Worm (Caenorhabditis elegans): ENCODE data around the gene kcnl-1.

kcnl-1 gene

DNA sequence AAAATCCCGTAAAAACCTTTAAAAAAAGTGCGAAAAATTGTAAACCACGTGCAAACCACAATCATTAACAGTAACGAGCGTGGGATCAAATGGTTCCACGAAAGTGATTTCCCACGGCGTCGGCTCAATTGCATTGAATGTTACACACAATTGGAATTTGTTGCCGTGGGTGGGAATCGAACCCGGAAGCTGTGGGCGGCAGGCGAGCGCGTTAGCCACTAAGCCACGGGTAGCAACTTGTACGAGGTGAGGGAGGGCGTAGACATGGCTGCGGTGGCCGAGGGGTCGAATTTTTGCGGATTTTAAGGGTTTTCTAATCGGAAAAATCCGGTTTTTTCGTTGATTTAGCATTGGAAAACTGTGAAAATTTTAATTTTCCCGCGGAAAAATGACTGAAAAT, 77.8 kb downstream of the kcnl-1 start (continued):
- TF ChIP-seq rpc-1 (optimal IDR thresholded peaks at IDR 0.05) = peak; percentile 90
- peak; percentile 86 for TF ChIP-seq rpc-1 (tag; optimal IDR thresholded peaks at IDR 0.05)
- no peak; the same call in 1 of the 2 replicates for TF ChIP-seq B0019.2 (GFP tag; conservative IDR thresholded peaks at IDR 0.05)
- TF ChIP-seq Y53G8AR.9 (GFP tag; conservative IDR thresholded peaks at IDR 0.05) = peak; percentile 94
- peak; percentile 89 for TF ChIP-seq hmg-20 (GFP tag; IDR thresholded peaks at IDR 0.05)
- TF ChIP-seq C06A6.2 (GFP tag; conservative IDR thresholded peaks at IDR 0.05) = peak; percentile 73
- TF ChIP-seq dpff-1 (tag; optimal IDR thresholded peaks at IDR 0.05) = peak; percentile 63
- TF ChIP-seq sea-2 (GFP tag; IDR thresholded peaks at IDR 0.05) = peak; percentile 73
- peak; percentile 94 for TF ChIP-seq mes-4 (tag; optimal IDR thresholded peaks at IDR 0.05)
- TF ChIP-seq egl-18 (GFP tag; IDR thresholded peaks at IDR 0.05) = 0 out of 2 replicates have a peak, but pooled peaks have one; percentile 58
- TF ChIP-seq Y53F4B.3 (GFP tag; IDR thresholded peaks at IDR 0.05) = 0 out of 2 replicates have a peak, but pooled peaks have one; percentile 9
- peak; percentile 80 for TF ChIP-seq atf-7 (tag; optimal IDR thresholded peaks at IDR 0.05)
- peak; percentile 71 for TF ChIP-seq gei-17 (GFP tag; optimal IDR thresholded peaks at IDR 0.05)
- TF ChIP-seq lin-26 (GFP tag; IDR thresholded peaks at IDR 0.05) = peak; percentile 92
- TF ChIP-seq lir-1 (GFP tag; conservative IDR thresholded peaks at IDR 0.05) = 0 out of 2 replicates have a peak, but pooled peaks have one; percentile 43
- TF ChIP-seq ekl-4 (GFP tag; IDR thresholded peaks at IDR 0.05) = no peak; the same call in 1 of the 2 replicates
- no peak for TF ChIP-seq hlh-26 (GFP tag; conservative IDR thresholded peaks at IDR 0.05)
- no peak for TF ChIP-seq F55B11.4 (tag; optimal IDR thresholded peaks at IDR 0.05; ENCODE audit: borderline replicate concordance, insufficient read depth)
- peak; percentile 81 for TF ChIP-seq mcd-1 (GFP tag; IDR thresholded peaks at IDR 0.05)
- TF ChIP-seq hlh-12 (tag; optimal IDR thresholded peaks at IDR 0.05) = no peak
- peak; percentile 75; the same call in 1 of the 2 replicates for TF ChIP-seq ztf-28 (GFP tag; IDR thresholded peaks at IDR 0.05)
- TF ChIP-seq mel-28 (tag; optimal IDR thresholded peaks at IDR 0.05; ENCODE audit: borderline replicate concordance) = peak; percentile 52
- peak; percentile 94 for TF ChIP-seq D2030.7 (GFP tag; IDR thresholded peaks at IDR 0.05)
- peak; percentile 84 for TF ChIP-seq him-1 (tag; optimal IDR thresholded peaks at IDR 0.05)
- peak; percentile 86 for TF ChIP-seq mxl-1 (tag; optimal IDR thresholded peaks at IDR 0.05)
- TF ChIP-seq C17E4.6 (GFP tag; IDR thresholded peaks at IDR 0.05) = peak; percentile 79; the same call in 1 of the 2 replicates
- TF ChIP-seq F33H1.4 (GFP tag; IDR thresholded peaks at IDR 0.05) = peak; percentile 62
- TF ChIP-seq hsf-1 (GFP tag; IDR thresholded peaks at IDR 0.05) = peak; percentile 78
- TF ChIP-seq nhr-80 (tag; optimal IDR thresholded peaks at IDR 0.05) = peak; percentile 53
- TF ChIP-seq nfyb-1 (GFP tag; IDR thresholded peaks at IDR 0.05) = peak; percentile 96
- peak; percentile 83 for TF ChIP-seq nfya-2 (GFP tag; IDR thresholded peaks at IDR 0.05)
- peak; percentile 55 for TF ChIP-seq dpl-1 (GFP tag; optimal IDR thresholded peaks at IDR 0.05)
- peak; percentile 89 for TF ChIP-seq lin-54 (GFP tag; optimal IDR thresholded peaks at IDR 0.05)
- TF ChIP-seq zim-3 (tag; optimal IDR thresholded peaks at IDR 0.05) = peak; percentile 86
- TF ChIP-seq egl-44 (GFP tag; IDR thresholded peaks at IDR 0.05) = peak; percentile 92
- peak; percentile 53; the same call in 1 of the 2 replicates for TF ChIP-seq Y67H2A.10 (GFP tag; conservative IDR thresholded peaks at IDR 0.05)
- TF ChIP-seq zfh-2 (GFP tag; conservative IDR thresholded peaks at IDR 0.05) = peak; percentile 94
- peak; percentile 93 for TF ChIP-seq chd-7 (tag; optimal IDR thresholded peaks at IDR 0.05)
- TF ChIP-seq unc-130 (GFP tag; optimal IDR thresholded peaks at IDR 0.05) = peak; percentile 88
- peak; percentile 50 for TF ChIP-seq sdz-38 (tag; optimal IDR thresholded peaks at IDR 0.05)
- TF ChIP-seq F22D6.2 (tag; optimal IDR thresholded peaks at IDR 0.05) = peak; percentile 78
- peak; percentile 89 for TF ChIP-seq ztf-25 (GFP tag; IDR thresholded peaks at IDR 0.05)
- TF ChIP-seq let-607 (tag; optimal IDR thresholded peaks at IDR 0.05) = peak; percentile 72 to 74
- peak; percentile 100 for TF ChIP-seq tbp1 (GFP tag; optimal IDR thresholded peaks at IDR 0.05)
- TF ChIP-seq K11D2.4 (GFP tag; IDR thresholded peaks at IDR 0.05) = peak; percentile 83
- TF ChIP-seq F57C9.4 (tag; optimal IDR thresholded peaks at IDR 0.05) = no peak
- TF ChIP-seq Y95B8A.8 (GFP tag; IDR thresholded peaks at IDR 0.05) = peak; percentile 81; the same call in 1 of the 2 replicates
